Fruit fly (Drosophila melanogaster) ovary, adult (tissue): ENCODE results near the gene CG15279.
"Not testable (repeated sequence)": the region's sequence is repeated elsewhere in the genome, so short reads cannot be mapped to it uniquely, and the experiment has no call there.

ENCODE experiments used
- CG17801 ChIP-seq: fragments of 200-800 bp; optimal IDR thresholded peaks from 2 replicates; lab custom pipeline; 2019; ENCODE audit warnings: missing biosample characterization, mild to moderate bottlenecking, missing genetic modification characterization, moderate library complexity; ENCODE audit not compliant: partially characterized antibody

Gene CG15279

DNA sequence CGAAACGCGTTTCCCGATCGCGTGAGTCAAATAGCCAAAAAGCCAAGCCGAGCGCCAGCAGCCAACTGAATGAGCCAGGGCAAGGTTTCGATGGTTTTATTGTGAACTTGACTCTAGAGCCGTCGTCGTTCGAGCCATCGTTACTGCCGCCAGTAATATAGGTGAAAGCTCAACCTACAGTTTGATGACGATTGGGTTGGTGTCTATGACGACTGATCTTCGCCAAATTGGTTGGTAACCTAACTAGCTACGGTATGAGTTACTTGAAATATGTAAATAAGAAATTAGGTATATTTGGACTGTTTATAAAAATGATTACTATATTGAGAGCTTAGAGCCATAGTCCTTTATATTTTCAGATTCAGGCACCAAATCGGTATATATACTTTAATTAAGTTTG lies at the start of gene CG15279:
Gene CG15279, minus strand, starts transcription at position 72 of the 400 bp plus-strand sequence.
- TF ChIP-seq CG17801: no peak

DNA sequence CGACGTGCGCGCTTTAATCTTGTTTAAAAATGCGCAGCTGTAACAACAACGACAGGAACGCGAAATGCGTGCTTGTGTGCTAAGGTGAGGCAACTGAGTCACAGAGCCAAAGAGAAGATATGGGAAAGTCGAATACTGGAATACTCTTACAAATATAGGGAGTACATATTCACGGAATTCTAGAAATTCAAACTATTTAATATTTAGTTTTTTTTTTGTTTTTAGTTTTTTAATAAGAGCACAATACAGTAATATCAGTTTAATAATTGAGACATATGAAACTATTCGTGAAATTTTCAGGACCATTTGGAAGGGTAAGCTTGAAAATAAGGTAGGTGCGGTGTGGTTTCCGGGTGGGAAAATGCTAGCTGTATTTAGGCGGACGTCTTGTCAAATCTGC lies 36.0 kb upstream of the CG15279 start:
- no peak for TF ChIP-seq CG17801

dm6 chr2L:14883621-14884020 lies 32.1 kb upstream of the CG15279 start, which contains the start of gene ProtB:
Gene ProtB (minus strand): TSS chr2L:14883721.
- TF ChIP-seq CG17801: not testable (repeated sequence)

DNA sequence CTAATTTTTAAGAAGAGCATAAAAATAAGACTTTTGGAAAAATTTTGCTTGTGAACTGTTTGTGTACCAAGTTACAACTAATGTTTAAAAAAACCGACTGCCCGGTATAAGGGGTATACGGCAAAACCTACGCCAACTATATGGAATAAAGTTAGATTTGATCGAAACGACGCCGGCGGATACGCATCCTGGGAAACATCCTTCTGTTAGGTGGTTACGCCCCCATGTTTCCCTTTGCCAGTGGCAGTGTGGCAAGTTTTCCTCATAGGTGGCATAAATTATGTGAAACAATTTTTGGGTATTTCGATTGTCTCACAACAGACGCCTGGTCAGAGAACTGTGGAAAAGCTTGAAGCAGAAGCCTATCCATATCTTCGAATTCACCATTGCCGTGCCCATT lies 30.0 kb upstream of the CG15279 start, which contains the start of gene ProtA:
Gene ProtA, minus strand, starts transcription at position 101 of the 400 bp plus-strand sequence.
- not testable (repeated sequence) for TF ChIP-seq CG17801

- TF ChIP-seq CG17801: no peak
These were observed 24.7 kb upstream of the CG15279 start, which contains the start of gene CG15278 for dm6 chr2L:14876233-14876632. Gene CG15278 (minus strand): TSS chr2L:14876333.

DNA sequence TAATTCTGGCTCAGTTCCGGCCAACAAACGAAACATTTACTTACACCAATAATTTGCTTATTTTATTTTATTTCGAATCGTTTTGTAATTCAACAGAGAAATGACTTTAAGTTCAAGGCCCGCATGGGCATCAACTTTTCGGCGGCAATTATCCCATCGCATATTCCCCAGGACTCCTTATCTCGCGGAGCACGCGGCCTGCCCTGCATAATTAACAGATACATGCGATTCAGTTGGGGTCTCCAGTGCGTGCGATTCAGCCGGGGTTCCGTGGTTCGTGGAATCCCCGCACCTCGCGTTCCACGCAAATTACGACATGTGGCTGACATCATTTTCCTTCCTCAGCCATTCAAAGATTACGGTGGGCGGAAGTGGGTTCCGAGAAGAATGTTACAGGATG lies 20.4 kb upstream of the CG15279 start, which contains the start of gene CG4480:
Gene CG4480, minus strand, starts transcription at position 101 of the 400 bp plus-strand sequence.
- TF ChIP-seq CG17801: no peak

- no peak for TF ChIP-seq CG17801
These were observed 9.5 kb downstream of the CG15279 start, which contains the start of gene CG42682 for dm6 chr2L:14842058-14842457. Gene CG42682 (plus strand): TSS chr2L:14842358.

DNA sequence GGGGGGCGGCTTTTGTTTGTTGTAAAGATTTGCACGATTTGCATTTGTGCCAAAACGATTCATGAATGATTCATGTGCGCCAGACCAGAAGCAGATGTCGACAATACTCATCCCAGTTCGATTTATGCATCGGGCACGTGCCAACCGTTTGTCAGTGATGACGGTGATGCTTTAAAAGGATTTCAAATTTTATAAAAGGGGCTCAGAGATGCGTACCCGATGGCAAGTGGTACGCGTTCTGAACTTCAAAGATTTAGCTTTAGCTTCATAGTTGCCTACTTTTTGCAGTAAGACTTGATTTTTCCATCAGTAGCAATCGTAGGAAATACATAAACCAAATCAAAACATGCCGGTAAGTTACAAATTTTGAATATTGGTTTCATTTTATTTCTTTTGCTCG lies 41.1 kb downstream of the CG15279 start, which contains the start of gene CG33309:
Gene CG33309, plus strand, starts transcription at position 301 of the 400 bp plus-strand sequence.
- TF ChIP-seq CG17801: no peak

dm6 chr2L:14802034-14802433 lies 49.5 kb downstream of the CG15279 start, which contains the start of gene CG33308:
Gene CG33308 (plus strand): TSS chr2L:14802334.
- TF ChIP-seq CG17801: no peak

dm6 chr2L:14797554-14797953 lies 54.0 kb downstream of the CG15279 start:
- no peak for TF ChIP-seq CG17801

- TF ChIP-seq CG17801: no peak
These were observed 55.0 kb downstream of the CG15279 start, which contains the start of gene CG18420 for dm6 chr2L:14796542-14796941. Gene CG18420 (minus strand): TSS chr2L:14796642.
